Worm (Caenorhabditis elegans) whole organism, late embryonic: ENCODE measurements around the gene srh-181.

Experiments
- K09A11.1 ChIP-seq: sonication (generic microtip); optimal IDR thresholded peaks from 2 replicates; lab custom pipeline; 2017; ENCODE audit warnings: antibody characterized with exemption, mild to moderate bottlenecking, missing genetic modification characterization, missing compliant biosample characterization; ENCODE audit not compliant: insufficient read depth
- ama-1 ChIP-seq: fragments of 150-350 bp; optimal IDR thresholded peaks from 2 replicates; lab custom pipeline; 2014
- ceh-22 ChIP-seq: sonication (generic microtip); optimal IDR thresholded peaks from 2 replicates; lab custom pipeline; 2017; ENCODE audit warnings: missing biosample characterization, missing genetic modification characterization
- ceh-31 ChIP-seq: sonication (generic microtip); optimal IDR thresholded peaks from 2 replicates; lab custom pipeline; 2016; ENCODE audit warnings: missing genetic modification characterization, missing compliant biosample characterization
- ceh-6 ChIP-seq: fragments of 200-800 bp; sonication (Bioruptor generic); optimal IDR thresholded peaks from 2 replicates; lab custom pipeline; 2018; ENCODE audit warnings: mild to moderate bottlenecking, missing genetic modification characterization, missing compliant biosample characterization
- dve-1 ChIP-seq: sonication (generic microtip); optimal IDR thresholded peaks from 2 replicates; lab custom pipeline; 2017; ENCODE audit warnings: antibody characterized with exemption, mild to moderate bottlenecking, missing genetic modification characterization, missing compliant biosample characterization
- hlh-30 ChIP-seq: sonication (generic microtip); optimal IDR thresholded peaks from 2 replicates; lab custom pipeline; 2017; ENCODE audit warnings: antibody characterized with exemption, missing genetic modification characterization, missing compliant biosample characterization; ENCODE audit not compliant: insufficient read depth
- sox-2 ChIP-seq: fragments of 200-800 bp; sonication (Bioruptor generic); IDR thresholded peaks from 2 replicates; pipeline ENCODE4 v1.3.6; 2022; ENCODE audit warnings: missing genetic modification reagents, missing genetic modification characterization, missing compliant biosample characterization
- unc-3 ChIP-seq, 2 experiments: fragments of 200-800 bp in 1 of 2; sonication (Bioruptor generic) in 1 of 2; sonication (generic microtip) in 1 of 2; conservative IDR thresholded peaks in 1 of 2; optimal IDR thresholded peaks in 1 of 2; 2 replicates each; pipeline versions ENCODE4 v1.3.6 to Lab custom; 2016 to 2022; ENCODE audit warnings: missing compliant biosample characterization in 2 of 2, missing genetic modification characterization in 2 of 2, missing genetic modification reagents in 1 of 2

DNA sequence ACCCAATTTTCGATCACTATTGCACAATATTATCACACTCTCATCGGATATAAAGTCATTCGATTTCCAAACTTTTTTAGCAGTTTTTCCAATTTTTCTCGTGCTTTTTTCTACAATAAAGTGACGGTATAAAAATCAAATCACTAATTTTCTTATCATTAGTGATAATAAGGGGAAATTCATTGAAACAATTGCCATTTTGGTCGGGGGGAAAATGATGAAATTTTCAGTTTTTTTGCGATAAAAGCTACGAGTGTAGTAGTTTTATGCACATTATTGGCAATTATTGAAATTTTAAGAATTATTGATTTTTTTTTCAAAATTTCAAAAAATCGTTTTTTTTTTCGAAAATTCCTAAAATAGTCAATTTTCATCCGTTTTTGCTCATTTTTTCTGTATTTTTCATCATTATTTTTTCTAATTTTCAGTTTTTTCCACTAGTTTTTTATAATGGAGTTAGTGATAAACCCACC is 11.9 kb upstream of the srh-181 start, which contains the start of gene ZK228.4:
- TF ChIP-seq ama-1 (lab: Kevin White, UChicago) (no peak), unc-3 (GFP tag; conservative IDR thresholded peaks at IDR 0.05; lab: Robert Waterston, UW) (no peak), unc-3 (tag; optimal IDR thresholded peaks at IDR 0.05; lab: Kevin White, UChicago) (no peak), K09A11.1 (tag; lab: Kevin White, UChicago) (no peak), hlh-30 (tag; lab: Kevin White, UChicago) (no peak), ceh-6 (GFP tag; lab: Kevin White, UChicago) (no peak), sox-2 (GFP tag; lab: Robert Waterston, UW) (no peak), ceh-31 (tag; lab: Kevin White, UChicago) (no peak), ceh-22 (tag; lab: Kevin White, UChicago) (no peak), dve-1 (no peak)
